Worm (Caenorhabditis elegans): ENCODE data around the gene nhr-249.

Gene nhr-249

ce11 chrIV:6958696-6959095 is 13.6 kb downstream of the nhr-249 start:
- no peak for TF ChIP-seq jun-1 (tag; optimal IDR thresholded peaks at IDR 0.05)
- no peak for TF ChIP-seq nhr-102 (tag; optimal IDR thresholded peaks at IDR 0.05)
- no peak for TF ChIP-seq lim-7 (GFP tag; IDR thresholded peaks at IDR 0.05)
- no peak for TF ChIP-seq hlh-11 (tag; optimal IDR thresholded peaks at IDR 0.05)
- no peak; the same call in 1 of the 2 replicates for TF ChIP-seq set-16 (GFP tag; IDR thresholded peaks at IDR 0.05)
- TF ChIP-seq aha-1 (tag) = no peak
- no peak for TF ChIP-seq Y48G9A.11 (GFP tag; IDR thresholded peaks at IDR 0.05)
- no peak for TF ChIP-seq ZK337.2 (GFP tag; IDR thresholded peaks at IDR 0.05)
- TF ChIP-seq nhr-6 (tag; optimal IDR thresholded peaks at IDR 0.05) = no peak
- no peak for TF ChIP-seq pqm-1 (tag; optimal IDR thresholded peaks at IDR 0.05)
- TF ChIP-seq egl-27 (tag; optimal IDR thresholded peaks at IDR 0.05) = no peak
- no peak for TF ChIP-seq snpc-4 (tag; optimal IDR thresholded peaks at IDR 0.05)
- TF ChIP-seq daf-12 (tag; optimal IDR thresholded peaks at IDR 0.05) = no peak
- TF ChIP-seq hmg-1.1 (GFP tag; IDR thresholded peaks at IDR 0.05) = peak; percentile 54; the same call in 1 of the 2 replicates
- no peak for TF ChIP-seq ceh-44 (GFP tag; IDR thresholded peaks at IDR 0.05)
- TF ChIP-seq F37D6.2 (tag; optimal IDR thresholded peaks at IDR 0.05) = no peak
- no peak for TF ChIP-seq madf-5 (GFP tag; IDR thresholded peaks at IDR 0.05)
- no peak for TF ChIP-seq Y5F2A.4 (GFP tag; optimal IDR thresholded peaks at IDR 0.05)
- TF ChIP-seq mdt-29 (GFP tag; IDR thresholded peaks at IDR 0.05) = no peak
- peak; percentile 64; the same call in 1 of the 2 replicates for TF ChIP-seq ceh-20 (GFP tag; IDR thresholded peaks at IDR 0.05)
- TF ChIP-seq unc-62 (GFP tag; optimal IDR thresholded peaks at IDR 0.05 in 1 of 2) = peak in 1 of 2 experiments; percentile 98
- no peak for TF ChIP-seq unc-62 (tag; optimal IDR thresholded peaks at IDR 0.05)
- no peak for TF ChIP-seq spr-3 (GFP tag; optimal IDR thresholded peaks at IDR 0.05)
- TF ChIP-seq fkh-10 (GFP tag; optimal IDR thresholded peaks at IDR 0.05) = no peak
- no peak for TF ChIP-seq daf-8 (GFP tag; IDR thresholded peaks at IDR 0.05)
- TF ChIP-seq dmd-6 (GFP tag; IDR thresholded peaks at IDR 0.05) = no peak
- peak; percentile 54 for TF ChIP-seq ceh-28 (tag; optimal IDR thresholded peaks at IDR 0.05)
- TF ChIP-seq tra-1 (GFP tag; IDR thresholded peaks at IDR 0.05) = no peak
- peak; percentile 43 for TF ChIP-seq rbr-2 (tag; optimal IDR thresholded peaks at IDR 0.05)
- TF ChIP-seq Y105C5A.15 (GFP tag; IDR thresholded peaks at IDR 0.05) = no peak
- no peak for TF ChIP-seq lin-29 (GFP tag; IDR thresholded peaks at IDR 0.05)
- no peak for TF ChIP-seq lin-39 (tag; optimal IDR thresholded peaks at IDR 0.05)
- TF ChIP-seq nhr-10 (tag; optimal IDR thresholded peaks at IDR 0.05) = no peak
- TF ChIP-seq madf-9 (GFP tag; conservative IDR thresholded peaks at IDR 0.05) = no peak
- no peak for TF ChIP-seq nhr-48 (tag; optimal IDR thresholded peaks at IDR 0.05)
- TF ChIP-seq saeg-2 (GFP tag; IDR thresholded peaks at IDR 0.05) = no peak
- TF ChIP-seq hlh-30 (tag; optimal IDR thresholded peaks at IDR 0.05; ENCODE audit: insufficient read depth) = peak; percentile 43
- TF ChIP-seq T26A8.4 (GFP tag; IDR thresholded peaks at IDR 0.05) = no peak
- no peak for TF ChIP-seq zip-2 (tag; optimal IDR thresholded peaks at IDR 0.05)
- no peak for TF ChIP-seq D1046.2 (GFP tag; IDR thresholded peaks at IDR 0.05)
- no peak for TF ChIP-seq ztf-11 (tag; optimal IDR thresholded peaks at IDR 0.05)
- TF ChIP-seq zag-1 (tag; optimal IDR thresholded peaks at IDR 0.05) = no peak
- TF ChIP-seq lir-3 (tag; optimal IDR thresholded peaks at IDR 0.05) = no peak
- no peak for TF ChIP-seq ama-1 (optimal IDR thresholded peaks at IDR 0.05)
- 0 out of 2 replicates have a peak, but pooled peaks have one; percentile 7 for TF ChIP-seq ctbp-1 (GFP tag; IDR thresholded peaks at IDR 0.05)
- no peak for TF ChIP-seq R02D3.7 (tag; optimal IDR thresholded peaks at IDR 0.05)
- no peak for TF ChIP-seq ceh-62 (tag; optimal IDR thresholded peaks at IDR 0.05)
- peak; percentile 8 to 57 for TF ChIP-seq lsy-2 (tag; optimal IDR thresholded peaks at IDR 0.05)
- no peak for TF ChIP-seq zip-11 (GFP tag; IDR thresholded peaks at IDR 0.05)
- TF ChIP-seq mep-1 (tag; optimal IDR thresholded peaks at IDR 0.05) = peak; percentile 38
- TF ChIP-seq sdz-12 (GFP tag; optimal IDR thresholded peaks at IDR 0.05) = no peak
- TF ChIP-seq lin-15B (tag; optimal IDR thresholded peaks at IDR 0.05) = no peak
- no peak for TF ChIP-seq F49E8.2 (tag; optimal IDR thresholded peaks at IDR 0.05; ENCODE audit: borderline replicate concordance)
- no peak for TF ChIP-seq unc-130 (GFP tag; optimal IDR thresholded peaks at IDR 0.05)
